Worm (Caenorhabditis elegans) whole organism, L3 larva: Measurements from ENCODE around the gene sre-30.
"Not testable (repeated sequence)": the region's sequence is repeated elsewhere in the genome, so short reads cannot be mapped to it uniquely, and the experiment has no call there.

Experiments
- R02D3.7 ChIP-seq: fragments of 150-350 bp; optimal IDR thresholded peaks from 2 replicates; lab custom pipeline; 2014; ENCODE audit warnings: missing biosample characterization, missing genetic modification characterization
- daf-12 ChIP-seq: fragments of 150-350 bp; optimal IDR thresholded peaks from 2 replicates; lab custom pipeline; 2014; ENCODE audit warnings: missing biosample characterization, missing genetic modification reagents, missing genetic modification characterization
- lin-15B ChIP-seq: fragments of 150-350 bp; optimal IDR thresholded peaks from 2 replicates; lab custom pipeline; 2014; ENCODE audit warnings: missing biosample characterization, missing genetic modification characterization
- lin-39 ChIP-seq: fragments of 150-350 bp; optimal IDR thresholded peaks from 2 replicates; lab custom pipeline; 2018; ENCODE audit warnings: missing biosample characterization, missing genetic modification reagents, missing genetic modification characterization
- nhr-11 ChIP-seq: fragments of 150-350 bp; optimal IDR thresholded peaks from 2 replicates; lab custom pipeline; 2014; ENCODE audit warnings: missing biosample characterization, missing genetic modification characterization
- nhr-12 ChIP-seq: fragments of 150-350 bp; optimal IDR thresholded peaks from 2 replicates; lab custom pipeline; 2014; ENCODE audit warnings: missing biosample characterization, missing genetic modification characterization
- nhr-76 ChIP-seq: fragments of 150-350 bp; sonication (generic microtip); optimal IDR thresholded peaks from 5 replicates; lab custom pipeline; 2014; ENCODE audit warnings: missing biosample characterization, missing genetic modification characterization
- sea-2 ChIP-seq: fragments of 150-350 bp; sonication (generic microtip); optimal IDR thresholded peaks from 4 replicates; lab custom pipeline; 2014; ENCODE audit warnings: missing biosample characterization, missing genetic modification reagents, missing genetic modification characterization
- unc-62 ChIP-seq: fragments of 150-350 bp; sonication (generic microtip); optimal IDR thresholded peaks from 4 replicates; lab custom pipeline; 2014; ENCODE audit warnings: missing biosample characterization, missing genetic modification reagents, missing genetic modification characterization
- zag-1 ChIP-seq: fragments of 150-350 bp; optimal IDR thresholded peaks from 2 replicates; lab custom pipeline; 2014; ENCODE audit warnings: missing biosample characterization, missing genetic modification characterization

DNA sequence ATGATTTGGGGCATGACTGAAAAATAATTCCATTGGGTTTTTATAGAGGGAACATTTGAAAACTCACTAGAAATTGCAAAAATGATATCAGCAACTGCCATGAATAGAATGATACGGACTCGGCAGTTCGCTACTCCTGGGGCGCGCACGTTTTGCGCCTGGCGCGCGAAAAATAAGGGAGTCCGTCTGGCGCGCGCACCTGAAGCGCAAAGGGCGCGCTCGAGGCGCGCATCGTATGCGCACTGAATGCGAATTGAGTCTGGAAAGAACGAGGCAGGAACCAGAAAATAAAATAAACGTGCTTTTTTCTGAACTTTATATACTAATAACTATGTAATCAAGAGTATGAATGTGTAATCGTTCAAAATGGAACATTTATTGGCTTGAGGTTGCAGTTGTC lies 34.9 kb upstream of the sre-30 start, which contains the start of gene Y57A10C.10:
- TF ChIP-seq R02D3.7 (tag; lab: Kevin White, UChicago); unc-62 (GFP tag; lab: Kevin White, UChicago); daf-12 (tag; lab: Kevin White, UChicago); zag-1 (tag; lab: Kevin White, UChicago); nhr-11 (tag; lab: Kevin White, UChicago); lin-39 (tag; lab: Kevin White, UChicago); nhr-12; sea-2 (GFP tag; lab: Kevin White, UChicago); nhr-76 (tag; lab: Kevin White, UChicago); lin-15B (tag; lab: Kevin White, UChicago): not testable (repeated sequence)
